Fruit fly (Drosophila melanogaster) whole organism, embryonic: ENCODE measurements around the gene sicily.

Experiments
- Asciz ChIP-seq: fragments of 200-800 bp; sonication (Bioruptor generic); optimal IDR thresholded peaks from 2 replicates; lab custom pipeline; 2017; ENCODE audit warnings: missing biosample characterization, mild to moderate bottlenecking, missing genetic modification characterization, missing genetic modification reagents
- B-H1 ChIP-seq: fragments of 200-800 bp; sonication (Bioruptor generic); IDR thresholded peaks from 3 replicates; pipeline ENCODE4 v1.3.6; 2022; ENCODE audit warnings: missing biosample characterization, missing genetic modification characterization
- Blimp-1 ChIP-seq: fragments of 200-800 bp; sonication (Bioruptor generic); optimal IDR thresholded peaks from 3 replicates; lab custom pipeline; 2018; ENCODE audit warnings: missing biosample characterization, missing genetic modification characterization, mild to moderate bottlenecking, moderate library complexity, missing genetic modification reagents
- CG10321 ChIP-seq: fragments of 200-800 bp; sonication (Bioruptor generic); IDR thresholded peaks from 2 replicates; pipeline ENCODE4 v1.3.6; 2022; ENCODE audit warnings: missing biosample characterization, missing genetic modification characterization
- CG10654 ChIP-seq: fragments of 200-800 bp; sonication (Bioruptor generic); optimal IDR thresholded peaks from 2 replicates; lab custom pipeline; 2016; ENCODE audit warnings: missing biosample characterization, missing genetic modification characterization
- CG15479 ChIP-seq: fragments of 200-800 bp; sonication (Bioruptor generic); optimal IDR thresholded peaks from 3 replicates; lab custom pipeline; 2019; ENCODE audit warnings: missing biosample characterization, mild to moderate bottlenecking, missing genetic modification characterization, moderate library complexity
- CG15514 ChIP-seq: fragments of 200-800 bp; sonication (Bioruptor generic); optimal IDR thresholded peaks from 3 replicates; lab custom pipeline; 2017; ENCODE audit warnings: missing biosample characterization, missing genetic modification characterization, mild to moderate bottlenecking, moderate library complexity, missing genetic modification reagents
- CG1602 ChIP-seq: fragments of 200-800 bp; sonication (Bioruptor generic); optimal IDR thresholded peaks from 3 replicates; lab custom pipeline; 2016; ENCODE audit warnings: missing biosample characterization, missing genetic modification characterization
- CG18476 ChIP-seq: fragments of 200-800 bp; sonication (Bioruptor generic); optimal IDR thresholded peaks from 2 replicates; lab custom pipeline; 2016; ENCODE audit warnings: missing biosample characterization, mild to moderate bottlenecking, missing genetic modification characterization
- CG2199 ChIP-seq: fragments of 200-800 bp; sonication (Bioruptor generic); IDR thresholded peaks from 3 replicates; pipeline ENCODE4 v1.3.6; 2022; ENCODE audit warnings: missing biosample characterization, missing genetic modification characterization
- CG3995 ChIP-seq: fragments of 200-800 bp; sonication (Bioruptor generic); optimal IDR thresholded peaks from 3 replicates; lab custom pipeline; 2016; ENCODE audit warnings: missing biosample characterization, missing genetic modification characterization
- CG4854 ChIP-seq: fragments of 200-800 bp; sonication (Bioruptor generic); optimal IDR thresholded peaks from 2 replicates; lab custom pipeline; 2016; ENCODE audit warnings: missing biosample characterization, missing genetic modification characterization, inconsistent platforms
- CG5180 ChIP-seq: fragments of 200-800 bp; sonication (Bioruptor generic); optimal IDR thresholded peaks from 3 replicates; lab custom pipeline; 2017; ENCODE audit warnings: missing biosample characterization, missing genetic modification characterization, mild to moderate bottlenecking, moderate library complexity, missing genetic modification reagents
- CG8765 ChIP-seq: fragments of 200-800 bp; sonication (Bioruptor generic); IDR thresholded peaks from 2 replicates; pipeline ENCODE4 v1.3.6; 2022; ENCODE audit warnings: missing biosample characterization, missing genetic modification characterization
- CG9727 ChIP-seq: fragments of 200-800 bp; sonication (Bioruptor generic); optimal IDR thresholded peaks from 3 replicates; lab custom pipeline; 2017; ENCODE audit warnings: missing biosample characterization, mild to moderate bottlenecking, missing genetic modification characterization
- D19B ChIP-seq: fragments of 200-800 bp; sonication (Bioruptor generic); optimal IDR thresholded peaks from 2 replicates; lab custom pipeline; 2017; ENCODE audit warnings: missing biosample characterization, mild to moderate bottlenecking, missing genetic modification characterization
- Dek ChIP-seq: fragments of 200-800 bp; sonication (Bioruptor generic); optimal IDR thresholded peaks from 3 replicates; lab custom pipeline; 2019; ENCODE audit warnings: missing biosample characterization, mild to moderate bottlenecking, missing genetic modification characterization, moderate library complexity
- Doc3 ChIP-seq: fragments of 200-800 bp; sonication (Bioruptor generic); IDR thresholded peaks from 3 replicates; pipeline ENCODE4 v1.3.6; 2022; ENCODE audit warnings: missing biosample characterization, missing genetic modification characterization; ENCODE audit not compliant: partially characterized antibody
- Dp ChIP-seq: fragments of 200-800 bp; sonication (Bioruptor generic); optimal IDR thresholded peaks from 2 replicates; lab custom pipeline; 2018; ENCODE audit warnings: missing biosample characterization, mild to moderate bottlenecking, missing genetic modification characterization, moderate library complexity
- Hr3 ChIP-seq: fragments of 200-800 bp; sonication (Bioruptor generic); optimal IDR thresholded peaks from 3 replicates; lab custom pipeline; 2016; ENCODE audit warnings: missing biosample characterization, missing genetic modification characterization
- Kr ChIP-seq: fragments of 200-800 bp; sonication (Bioruptor generic); optimal IDR thresholded peaks from 2 replicates; lab custom pipeline; 2017; ENCODE audit warnings: missing biosample characterization, mild to moderate bottlenecking, missing genetic modification characterization
- NK7.1 ChIP-seq: fragments of 200-800 bp; sonication (Bioruptor generic); optimal IDR thresholded peaks from 3 replicates; lab custom pipeline; 2016; ENCODE audit warnings: missing biosample characterization, missing genetic modification characterization
- Opbp ChIP-seq: fragments of 200-800 bp; sonication (Bioruptor generic); IDR thresholded peaks from 3 replicates; pipeline ENCODE4 v1.3.6; 2022; ENCODE audit warnings: missing biosample characterization, missing genetic modification characterization; ENCODE audit not compliant: partially characterized antibody
- Poxn ChIP-seq: fragments of 200-800 bp; sonication (Bioruptor generic); IDR thresholded peaks from 2 replicates; pipeline ENCODE4 v1.3.6; 2022; ENCODE audit warnings: missing biosample characterization, missing genetic modification characterization
- Six4 ChIP-seq: fragments of 200-800 bp; sonication (Bioruptor generic); optimal IDR thresholded peaks from 2 replicates; lab custom pipeline; 2016; ENCODE audit warnings: missing biosample characterization, missing genetic modification characterization
- Sry-δ ChIP-seq: fragments of 200-800 bp; sonication (Bioruptor generic); optimal IDR thresholded peaks from 2 replicates; lab custom pipeline; 2016; ENCODE audit warnings: missing biosample characterization, missing genetic modification characterization
- Vsx1 ChIP-seq: fragments of 200-800 bp; sonication (Bioruptor generic); optimal IDR thresholded peaks from 2 replicates; lab custom pipeline; 2017; ENCODE audit warnings: missing biosample characterization, mild to moderate bottlenecking, missing genetic modification characterization, missing genetic modification reagents
- Xrp1 ChIP-seq: fragments of 200-800 bp; sonication (Bioruptor generic); IDR thresholded peaks from 2 replicates; pipeline ENCODE4 v1.3.6; 2022; ENCODE audit warnings: missing biosample characterization, missing genetic modification characterization
- crp ChIP-seq, 2 experiments: fragments of 200-800 bp; sonication (Bioruptor generic); optimal IDR thresholded peaks; 2 replicates in 1 of 2; 3 replicates in 1 of 2; lab custom pipeline; 2017; ENCODE audit warnings: missing biosample characterization in 2 of 2, missing genetic modification characterization in 2 of 2, mild to moderate bottlenecking in 1 of 2, moderate library complexity in 1 of 2
- cwo ChIP-seq: fragments of 200-800 bp; sonication (Bioruptor generic); optimal IDR thresholded peaks from 3 replicates; lab custom pipeline; 2017; ENCODE audit warnings: missing biosample characterization, missing genetic modification characterization, mild to moderate bottlenecking, moderate library complexity, missing genetic modification reagents
- danr ChIP-seq: fragments of 200-800 bp; sonication (Bioruptor generic); IDR thresholded peaks from 2 replicates; pipeline ENCODE4 v1.3.6; 2022; ENCODE audit warnings: missing biosample characterization, missing genetic modification characterization
- dmrt11E ChIP-seq: fragments of 200-800 bp; sonication (Bioruptor generic); optimal IDR thresholded peaks from 3 replicates; lab custom pipeline; 2018; ENCODE audit warnings: missing biosample characterization, mild to moderate bottlenecking, missing genetic modification characterization, moderate library complexity
- ems ChIP-seq: fragments of 200-800 bp; sonication (Bioruptor generic); optimal IDR thresholded peaks from 3 replicates; lab custom pipeline; 2016; ENCODE audit warnings: missing biosample characterization, missing genetic modification characterization
- en ChIP-seq: fragments of 200-800 bp; sonication (Bioruptor generic); optimal IDR thresholded peaks from 2 replicates; lab custom pipeline; 2016; ENCODE audit warnings: missing biosample characterization, missing genetic modification characterization
- fd64A ChIP-seq: fragments of 200-800 bp; sonication (Bioruptor generic); optimal IDR thresholded peaks from 3 replicates; lab custom pipeline; 2018; ENCODE audit warnings: missing biosample characterization, mild to moderate bottlenecking, missing genetic modification characterization
- grn ChIP-seq: fragments of 200-800 bp; sonication (Bioruptor generic); optimal IDR thresholded peaks from 3 replicates; lab custom pipeline; 2017; ENCODE audit warnings: missing biosample characterization, missing genetic modification characterization
- her ChIP-seq: fragments of 200-800 bp; sonication (Bioruptor generic); optimal IDR thresholded peaks from 2 replicates; lab custom pipeline; 2016; ENCODE audit warnings: missing biosample characterization, missing genetic modification characterization
- jing ChIP-seq: fragments of 200-800 bp; sonication (Bioruptor generic); optimal IDR thresholded peaks from 2 replicates; lab custom pipeline; 2018; ENCODE audit warnings: missing biosample characterization, mild to moderate bottlenecking, missing genetic modification characterization
- lmd ChIP-seq: fragments of 200-800 bp; sonication (Bioruptor generic); IDR thresholded peaks from 2 replicates; pipeline ENCODE4 v1.3.6; 2022; ENCODE audit warnings: missing biosample characterization, missing genetic modification characterization
- nerfin-2 ChIP-seq: fragments of 200-800 bp; sonication (Bioruptor generic); IDR thresholded peaks from 2 replicates; pipeline ENCODE4 v1.3.6; 2022; ENCODE audit warnings: missing biosample characterization, missing genetic modification characterization; ENCODE audit not compliant: partially characterized antibody
- nmo ChIP-seq: fragments of 200-800 bp; sonication (Bioruptor generic); optimal IDR thresholded peaks from 2 replicates; lab custom pipeline; 2018; ENCODE audit warnings: missing biosample characterization, mild to moderate bottlenecking, missing genetic modification characterization, moderate library complexity
- pb ChIP-seq: fragments of 200-800 bp; sonication (Bioruptor generic); optimal IDR thresholded peaks from 3 replicates; lab custom pipeline; 2016; ENCODE audit warnings: missing biosample characterization, missing genetic modification characterization
- prd ChIP-seq, 3 experiments: fragments of >200 bp in 2 of 3; fragments of 200-800 bp in 1 of 3; sonication (Bioruptor generic) in 1 of 3; optimal IDR thresholded peaks in 2 of 3; IDR thresholded peaks in 1 of 3; 2 replicates in 2 of 3; 3 replicates in 1 of 3; pipeline versions ENCODE4 v1.3.6 to Lab custom; 2017 to 2022; ENCODE audit warnings: missing biosample characterization in 1 of 3, missing genetic modification characterization in 1 of 3
- psq ChIP-seq: fragments of 200-800 bp; sonication (Bioruptor generic); optimal IDR thresholded peaks from 2 replicates; lab custom pipeline; 2017; ENCODE audit warnings: missing biosample characterization, missing genetic modification characterization
- shn ChIP-seq: fragments of 200-800 bp; sonication (Bioruptor generic); optimal IDR thresholded peaks from 3 replicates; lab custom pipeline; 2016; ENCODE audit warnings: missing biosample characterization, missing genetic modification characterization
- trem ChIP-seq: fragments of 200-800 bp; optimal IDR thresholded peaks from 3 replicates; lab custom pipeline; 2019; ENCODE audit warnings: missing biosample characterization, mild to moderate bottlenecking, missing genetic modification characterization, moderate library complexity
- wdn ChIP-seq: fragments of 200-800 bp; sonication (Bioruptor generic); IDR thresholded peaks from 2 replicates; pipeline ENCODE4 v1.3.6; 2022; ENCODE audit warnings: missing biosample characterization, missing genetic modification characterization
- yki ChIP-seq: fragments of >200 bp; optimal IDR thresholded peaks from 3 replicates; lab custom pipeline; 2018
- zen2 ChIP-seq: fragments of 200-800 bp; sonication (Bioruptor generic); IDR thresholded peaks from 3 replicates; pipeline ENCODE4 v1.3.6; 2022; ENCODE audit warnings: missing biosample characterization, missing genetic modification characterization; ENCODE audit not compliant: partially characterized antibody
- zfh2 ChIP-seq: fragments of 200-800 bp; sonication (Bioruptor generic); optimal IDR thresholded peaks from 2 replicates; lab custom pipeline; 2016; ENCODE audit warnings: missing biosample characterization, missing genetic modification characterization

sicily gene

dm6 chrX:11915154-11915593 lies 23.6 kb downstream of the sicily start (continued):
- TF ChIP-seq Dp (GFP tag; lab: Kevin White, UChicago) (no peak), nerfin-2 (GFP tag; lab: Robert Waterston, UW) (no peak), Dek (tag; lab: Kevin White, UChicago) (peak; percentile 89), CG3995 (GFP tag; lab: Kevin White, UChicago) (peak; percentile 25), Blimp-1 (GFP tag; lab: Kevin White, UChicago) (peak; percentile 87), Vsx1 (GFP tag; lab: Kevin White, UChicago) (peak; percentile 76), NK7.1 (GFP tag; lab: Kevin White, UChicago) (no peak), CG5180 (peak; percentile 83), en (GFP tag; lab: Kevin White, UChicago) (no peak), Opbp (GFP tag; lab: Robert Waterston, UW) (no peak), yki (lab: Kevin White, UChicago) (no peak), CG18476 (GFP tag; lab: Kevin White, UChicago) (peak; percentile 54), B-H1 (GFP tag; lab: Robert Waterston, UW) (peak; percentile 82), jing (peak; percentile 65), zen2 (GFP tag; lab: Robert Waterston, UW) (no peak), psq (peak; percentile 26), wdn (no peak), CG15479 (GFP tag; lab: Kevin White, UChicago) (peak; percentile 62), CG1602 (GFP tag; lab: Kevin White, UChicago) (peak; percentile 79), Xrp1 (GFP tag; lab: Robert Waterston, UW) (peak; percentile 90), CG10654 (peak; percentile 71), zfh2 (peak; percentile 6), CG2199 (peak; percentile 72; the same call in 1 of the 3 replicates), pb (GFP tag; lab: Kevin White, UChicago) (no peak), fd64A (GFP tag; lab: Kevin White, UChicago) (peak; percentile 23), grn (GFP tag; lab: Kevin White, UChicago) (no peak), trem (peak; percentile 86), her (no peak), Asciz (GFP tag; lab: Kevin White, UChicago) (peak; percentile 89), crp (GFP tag; optimal IDR thresholded peaks at IDR 0.05; lab: Kevin White, UChicago) (peak in 1 of 2 experiments; percentile 40), Kr (GFP tag; lab: Kevin White, UChicago) (no peak), CG10321 (peak; percentile 59), CG4854 (no peak), D19B (GFP tag; lab: Kevin White, UChicago) (peak; percentile 71), CG9727 (GFP tag; lab: Kevin White, UChicago) (peak; percentile 94), Sry-δ (GFP tag; lab: Kevin White, UChicago) (no peak), Six4 (peak; percentile 62), Poxn (GFP tag; lab: Robert Waterston, UW) (peak; percentile 51), prd (optimal IDR thresholded peaks at IDR 0.05; lab: Kevin White, UChicago) (no peak), prd (GFP tag; IDR thresholded peaks at IDR 0.05; lab: Robert Waterston, UW) (peak; percentile 91), CG8765 (GFP tag; lab: Robert Waterston, UW) (peak; percentile 72), ems (peak; percentile 44), lmd (GFP tag; lab: Robert Waterston, UW) (peak; percentile 90), cwo (GFP tag; lab: Kevin White, UChicago) (peak; percentile 77), Hr3 (peak; percentile 85), danr (GFP tag; lab: Robert Waterston, UW) (peak; percentile 85), CG15514 (peak; percentile 48), shn (no peak), nmo (GFP tag; lab: Kevin White, UChicago) (peak; percentile 96), dmrt11E (tag; lab: Kevin White, UChicago) (peak; percentile 96), Doc3 (no peak)
